Worm (Caenorhabditis elegans): ENCODE measurements around the gene Y53G8AL.1.

DNA sequence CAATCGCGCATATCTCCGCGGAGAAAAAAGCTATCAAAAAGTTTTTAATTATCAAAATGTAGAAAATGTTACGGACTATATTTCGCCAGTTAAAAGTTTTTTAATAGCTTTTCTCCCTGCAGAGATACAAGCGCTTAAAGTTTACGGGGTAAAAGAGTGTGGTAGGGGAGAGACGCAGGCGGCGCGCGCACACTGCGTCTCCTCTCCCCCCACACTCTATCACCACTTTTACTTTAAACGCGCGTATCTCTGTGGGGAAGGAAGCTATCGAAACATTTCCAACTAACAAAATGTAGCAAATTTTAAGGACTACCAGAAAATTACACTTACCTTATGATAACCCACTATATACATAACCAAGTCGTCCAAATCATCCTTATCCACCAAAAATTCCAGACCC lies 29.3 kb upstream of the Y53G8AL.1 start:
- TF ChIP-seq ama-1 (optimal IDR thresholded peaks at IDR 0.05), result no peak
- TF ChIP-seq fkh-10 (GFP tag; optimal IDR thresholded peaks at IDR 0.05), result no peak
- TF ChIP-seq dve-1 (tag; optimal IDR thresholded peaks at IDR 0.05; ENCODE audit: insufficient read depth), result no peak
- TF ChIP-seq pqm-1 (tag; optimal IDR thresholded peaks at IDR 0.05), result no peak
- no peak for TF ChIP-seq aly-2 (tag; optimal IDR thresholded peaks at IDR 0.05)

Data from whole organism, L4 larva.